Worm (Caenorhabditis elegans) whole organism, L4 larva: ENCODE data around the gene Y73F8A.10.

Experiments used
- D1046.2 ChIP-seq: fragments of 200-800 bp; sonication (Bioruptor generic); IDR thresholded peaks from 2 replicates; pipeline ENCODE4 v1.3.6; 2022; ENCODE audit warnings: missing genetic modification characterization, missing compliant biosample characterization
- T20F7.1 ChIP-seq: fragments of 200-800 bp; sonication (Bioruptor generic); optimal IDR thresholded peaks from 2 replicates; lab custom pipeline; 2018; ENCODE audit warnings: mild to moderate bottlenecking, missing genetic modification characterization, missing compliant biosample characterization
- Y105C5A.15 ChIP-seq: fragments of 200-800 bp; sonication (Bioruptor generic); IDR thresholded peaks from 2 replicates; pipeline ENCODE4 v1.3.6; 2022; ENCODE audit warnings: missing genetic modification characterization, missing compliant biosample characterization
- ceh-28 ChIP-seq: fragments of 150-350 bp; optimal IDR thresholded peaks from 2 replicates; lab custom pipeline; 2014; ENCODE audit warnings: missing biosample characterization, missing genetic modification reagents, missing genetic modification characterization
- ceh-62 ChIP-seq: sonication (generic microtip); optimal IDR thresholded peaks from 2 replicates; lab custom pipeline; 2017; ENCODE audit warnings: missing biosample characterization, missing genetic modification characterization
- daf-16 ChIP-seq, 3 experiments: sonication (generic microtip); optimal IDR thresholded peaks; 2 replicates each; lab custom pipeline; 2016 to 2017; ENCODE audit warnings: missing genetic modification characterization in 3 of 3, missing genetic modification reagents in 3 of 3, mild to moderate bottlenecking in 2 of 3, missing compliant biosample characterization in 2 of 3, missing biosample characterization in 1 of 3, moderate library complexity in 1 of 3
- daf-19 ChIP-seq: fragments of 200-800 bp; sonication (Bioruptor generic); conservative IDR thresholded peaks from 2 replicates; pipeline ENCODE4 v1.3.6; 2022; ENCODE audit warnings: missing genetic modification characterization, missing compliant biosample characterization
- dmd-6 ChIP-seq: fragments of 200-800 bp; sonication (Bioruptor generic); IDR thresholded peaks from 2 replicates; pipeline ENCODE4 v1.3.6; 2022; ENCODE audit warnings: missing genetic modification reagents, missing genetic modification characterization, missing compliant biosample characterization
- dpl-1 ChIP-seq: fragments of 150-350 bp; optimal IDR thresholded peaks from 2 replicates; lab custom pipeline; 2014; ENCODE audit warnings: missing biosample characterization, missing genetic modification reagents, missing genetic modification characterization
- duxl-1 ChIP-seq: sonication (generic microtip); optimal IDR thresholded peaks from 2 replicates; lab custom pipeline; 2016; ENCODE audit warnings: mild to moderate bottlenecking, missing genetic modification characterization, moderate library complexity, missing compliant biosample characterization; ENCODE audit not compliant: poor library complexity
- egl-27 ChIP-seq: sonication (generic microtip); optimal IDR thresholded peaks from 3 replicates; lab custom pipeline; 2017; ENCODE audit warnings: missing biosample characterization, missing genetic modification reagents, missing genetic modification characterization
- egl-43 ChIP-seq: fragments of 200-800 bp; sonication (Bioruptor generic); IDR thresholded peaks from 2 replicates; pipeline ENCODE4 v1.3.6; 2022; ENCODE audit warnings: missing genetic modification reagents, missing genetic modification characterization, missing compliant biosample characterization
- jun-1 ChIP-seq: fragments of 150-350 bp; optimal IDR thresholded peaks from 2 replicates; lab custom pipeline; 2014; ENCODE audit warnings: missing biosample characterization, missing genetic modification reagents, missing genetic modification characterization
- lim-7 ChIP-seq: fragments of 200-800 bp; sonication (Bioruptor generic); IDR thresholded peaks from 2 replicates; pipeline ENCODE4 v1.3.6; 2022; ENCODE audit warnings: missing genetic modification characterization, missing compliant biosample characterization
- lin-1 ChIP-seq: fragments of 200-800 bp; sonication (Bioruptor generic); IDR thresholded peaks from 2 replicates; pipeline ENCODE4 v1.3.6; 2022; ENCODE audit warnings: missing genetic modification reagents, missing genetic modification characterization, missing compliant biosample characterization
- lin-29 ChIP-seq: fragments of 200-800 bp; sonication (Bioruptor generic); IDR thresholded peaks from 2 replicates; pipeline ENCODE4 v1.3.6; 2022; ENCODE audit warnings: missing genetic modification reagents, missing genetic modification characterization, missing compliant biosample characterization
- lir-3 ChIP-seq: sonication (generic microtip); optimal IDR thresholded peaks from 2 replicates; lab custom pipeline; 2016; ENCODE audit warnings: mild to moderate bottlenecking, missing genetic modification characterization, missing compliant biosample characterization
- madf-9 ChIP-seq: fragments of 200-800 bp; sonication (Bioruptor generic); conservative IDR thresholded peaks from 2 replicates; pipeline ENCODE4 v1.3.6; 2022; ENCODE audit warnings: missing genetic modification reagents, missing genetic modification characterization, missing compliant biosample characterization
- mdl-1 ChIP-seq, 2 experiments: fragments of 150-350 bp in 1 of 2; sonication (generic microtip) in 1 of 2; optimal IDR thresholded peaks; 2 replicates each; lab custom pipeline; 2014 to 2017; ENCODE audit warnings: missing biosample characterization in 2 of 2, missing genetic modification characterization in 2 of 2
- mes-2 ChIP-seq: sonication (generic microtip); optimal IDR thresholded peaks from 2 replicates; lab custom pipeline; 2016; ENCODE audit warnings: missing genotype, mild to moderate bottlenecking, missing genetic modification characterization, missing compliant biosample characterization; ENCODE audit not compliant: poor library complexity, severe bottlenecking
- nhr-102 ChIP-seq: sonication (generic microtip); optimal IDR thresholded peaks from 2 replicates; lab custom pipeline; 2016; ENCODE audit warnings: mild to moderate bottlenecking, missing genetic modification characterization, moderate library complexity, missing compliant biosample characterization
- nhr-11 ChIP-seq: fragments of 150-350 bp; optimal IDR thresholded peaks from 2 replicates; lab custom pipeline; 2014; ENCODE audit warnings: missing biosample characterization, missing genetic modification characterization
- nhr-111 ChIP-seq: fragments of 200-800 bp; sonication (Bioruptor generic); optimal IDR thresholded peaks from 2 replicates; lab custom pipeline; 2018; ENCODE audit warnings: mild to moderate bottlenecking, missing genetic modification characterization, missing compliant biosample characterization
- nhr-237 ChIP-seq: sonication (generic microtip); optimal IDR thresholded peaks from 2 replicates; lab custom pipeline; 2017; ENCODE audit warnings: missing biosample characterization, missing genetic modification characterization
- nhr-41 ChIP-seq: fragments of 200-800 bp; sonication (Bioruptor generic); IDR thresholded peaks from 2 replicates; pipeline ENCODE4 v1.3.6; 2022; ENCODE audit warnings: missing genetic modification reagents, missing genetic modification characterization, missing compliant biosample characterization
- nhr-48 ChIP-seq: sonication (generic microtip); optimal IDR thresholded peaks from 2 replicates; lab custom pipeline; 2016; ENCODE audit warnings: mild to moderate bottlenecking, missing genetic modification characterization, missing compliant biosample characterization
- nhr-76 ChIP-seq: fragments of 150-350 bp; optimal IDR thresholded peaks from 2 replicates; lab custom pipeline; 2014; ENCODE audit warnings: missing biosample characterization, missing genetic modification characterization
- nhr-77 ChIP-seq: fragments of 150-350 bp; optimal IDR thresholded peaks from 2 replicates; lab custom pipeline; 2014; ENCODE audit warnings: missing biosample characterization, missing genetic modification characterization
- saeg-2 ChIP-seq: fragments of 200-800 bp; sonication (Bioruptor generic); IDR thresholded peaks from 2 replicates; pipeline ENCODE4 v1.3.6; 2022; ENCODE audit warnings: missing genetic modification reagents, missing genetic modification characterization, missing compliant biosample characterization
- spr-1 ChIP-seq: sonication (generic microtip); optimal IDR thresholded peaks from 2 replicates; lab custom pipeline; 2016; ENCODE audit warnings: mild to moderate bottlenecking, missing genetic modification characterization, missing compliant biosample characterization
- unc-130 ChIP-seq: sonication (generic microtip); optimal IDR thresholded peaks from 2 replicates; lab custom pipeline; 2016; ENCODE audit warnings: missing genetic modification reagents, missing genetic modification characterization, missing compliant biosample characterization
- unc-39 ChIP-seq: sonication (generic microtip); optimal IDR thresholded peaks from 2 replicates; lab custom pipeline; 2017; ENCODE audit warnings: missing biosample characterization, missing genetic modification characterization
- unc-62 ChIP-seq, 3 experiments: fragments of 150-350 bp in 1 of 3; sonication (generic microtip); optimal IDR thresholded peaks in 2 of 3; peaks in 1 of 3; 1 replicate in 1 of 3; 2 replicates in 2 of 3; lab custom pipeline; 2014 to 2017; ENCODE audit warnings: missing biosample characterization in 3 of 3, missing genetic modification characterization in 3 of 3, missing genetic modification reagents in 3 of 3, missing genotype in 1 of 3
- vab-7 ChIP-seq: fragments of 200-800 bp; sonication (Bioruptor generic); IDR thresholded peaks from 2 replicates; pipeline ENCODE4 v1.3.6; 2022; ENCODE audit warnings: missing genetic modification reagents, missing genetic modification characterization, missing compliant biosample characterization
- zag-1 ChIP-seq: fragments of 150-350 bp; optimal IDR thresholded peaks from 2 replicates; lab custom pipeline; 2014; ENCODE audit warnings: missing biosample characterization, missing genetic modification characterization
- ztf-11 ChIP-seq: fragments of 150-350 bp; optimal IDR thresholded peaks from 2 replicates; lab custom pipeline; 2014; ENCODE audit warnings: missing biosample characterization, missing genetic modification characterization
- ztf-7 ChIP-seq: fragments of 150-350 bp; optimal IDR thresholded peaks from 2 replicates; lab custom pipeline; 2014; ENCODE audit warnings: missing biosample characterization, missing genetic modification characterization

The Y73F8A.10 gene

DNA sequence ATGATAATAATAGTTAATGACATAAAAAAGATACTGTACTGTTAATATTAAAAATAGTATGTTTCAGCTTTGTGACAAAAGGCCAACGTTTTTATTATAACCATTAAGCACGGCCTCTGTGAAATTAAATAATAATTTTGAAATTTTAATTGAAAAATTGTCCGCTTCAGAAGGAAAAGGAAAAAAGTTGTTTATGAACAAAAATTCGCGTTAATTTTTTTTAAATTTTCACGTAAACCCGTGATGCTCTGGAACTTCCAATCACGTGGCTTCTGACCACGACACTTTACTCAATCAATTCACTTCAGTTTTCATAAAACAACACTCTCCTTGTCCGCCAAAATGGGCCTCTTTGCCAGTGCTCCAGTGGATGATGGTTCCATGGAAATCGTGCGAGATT, 27.1 kb downstream of the Y73F8A.10 start, which contains the start of gene Y73F8A.15:
TSS of gene Y73F8A.15 (plus strand) at position 301 of the 400 bp plus-strand sequence.
- TF ChIP-seq dmd-6 (no peak), ceh-28 (tag; lab: Kevin White, UChicago) (no peak), egl-27 (tag; lab: Kevin White, UChicago) (no peak)

DNA sequence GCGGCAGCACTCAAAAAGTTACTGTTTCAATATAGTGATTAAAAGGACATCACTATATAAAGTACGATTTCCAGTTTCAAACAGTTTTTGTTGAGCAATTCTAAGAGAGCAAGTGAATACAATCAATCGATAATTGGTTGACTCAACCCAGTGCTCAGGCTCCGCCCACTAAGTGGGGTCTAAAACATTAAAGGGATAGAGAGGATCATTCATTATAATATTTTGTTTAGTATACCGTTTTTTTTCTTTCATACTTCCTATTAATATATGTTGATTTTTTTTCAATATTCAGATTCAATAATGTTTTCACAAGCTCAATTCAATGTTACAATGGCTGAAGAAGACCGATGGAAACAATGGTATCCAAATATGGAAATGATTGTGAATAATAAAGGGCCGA, 29.5 kb downstream of the Y73F8A.10 start, which contains the start of gene tbx-39:
TSS of gene tbx-39 (plus strand) at position 301 of the 400 bp plus-strand sequence.
- no peak for TF ChIP-seq lin-29 (GFP tag; lab: Robert Waterston, UW)
- TF ChIP-seq spr-1 (tag; lab: Kevin White, UChicago): no peak
- TF ChIP-seq nhr-41 (GFP tag; lab: Robert Waterston, UW): no peak
- TF ChIP-seq unc-130 (GFP tag; lab: Kevin White, UChicago): no peak
- no peak for TF ChIP-seq vab-7 (GFP tag; lab: Robert Waterston, UW)
- TF ChIP-seq lim-7 (GFP tag; lab: Robert Waterston, UW): no peak
- no peak for TF ChIP-seq duxl-1
- no peak for TF ChIP-seq nhr-11
- no peak for TF ChIP-seq lir-3
- TF ChIP-seq lin-1 (GFP tag; lab: Robert Waterston, UW): no peak
- TF ChIP-seq Y105C5A.15: no peak
- TF ChIP-seq nhr-76 (tag; lab: Kevin White, UChicago): no peak
- TF ChIP-seq madf-9 (GFP tag; lab: Robert Waterston, UW): no peak
- TF ChIP-seq T20F7.1 (GFP tag; lab: Kevin White, UChicago): no peak
- TF ChIP-seq ceh-62 (tag; lab: Kevin White, UChicago): no peak

DNA sequence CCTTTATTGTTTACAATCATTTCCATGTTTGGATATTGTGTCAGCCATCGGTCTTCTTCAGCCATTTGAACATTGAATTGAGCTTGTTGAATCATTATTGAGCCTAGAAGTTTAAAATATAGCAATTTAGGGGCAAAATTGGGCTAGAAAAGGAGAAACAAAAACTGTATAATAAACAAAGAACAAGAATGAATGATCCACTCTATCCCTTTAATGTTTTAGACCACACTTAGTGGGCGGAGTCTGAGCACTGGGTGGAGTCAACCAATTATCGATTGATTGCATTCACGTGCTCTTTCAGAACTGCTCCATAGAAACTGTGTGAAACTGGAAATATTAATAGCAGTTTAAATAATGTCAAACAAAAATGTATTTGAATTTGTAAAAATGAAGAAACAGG, 34.0 kb downstream of the Y73F8A.10 start, which contains the start of gene tbx-40:
TSS of gene tbx-40 (minus strand) at position 101 of the 400 bp plus-strand sequence.
- TF ChIP-seq duxl-1 (no peak), mes-2 (no peak), mdl-1 (tag; optimal IDR thresholded peaks at IDR 0.05; lab: Kevin White, UChicago) (no peak), unc-62 (GFP tag; optimal IDR thresholded peaks at IDR 0.05 in 1 of 2; lab: Kevin White, UChicago) (no peak), unc-62 (tag; optimal IDR thresholded peaks at IDR 0.05; lab: Kevin White, UChicago) (no peak), spr-1 (tag; lab: Kevin White, UChicago) (no peak), egl-43 (no peak), Y105C5A.15 (no peak), ztf-7 (no peak), nhr-237 (no peak), unc-39 (tag; lab: Kevin White, UChicago) (no peak), D1046.2 (GFP tag; lab: Robert Waterston, UW) (no peak), nhr-77 (tag; lab: Kevin White, UChicago) (no peak), ztf-11 (tag; lab: Kevin White, UChicago) (no peak), nhr-48 (tag; lab: Kevin White, UChicago) (no peak), daf-16 (GFP tag; optimal IDR thresholded peaks at IDR 0.05; lab: Kevin White, UChicago) (no peak), daf-16 (tag; optimal IDR thresholded peaks at IDR 0.05; lab: Kevin White, UChicago) (no peak), ceh-28 (tag; lab: Kevin White, UChicago) (no peak), nhr-41 (GFP tag; lab: Robert Waterston, UW) (no peak), lir-3 (no peak), nhr-111 (GFP tag; lab: Kevin White, UChicago) (no peak)
- TF ChIP-seq, all 104 proteins: peak for 0

DNA sequence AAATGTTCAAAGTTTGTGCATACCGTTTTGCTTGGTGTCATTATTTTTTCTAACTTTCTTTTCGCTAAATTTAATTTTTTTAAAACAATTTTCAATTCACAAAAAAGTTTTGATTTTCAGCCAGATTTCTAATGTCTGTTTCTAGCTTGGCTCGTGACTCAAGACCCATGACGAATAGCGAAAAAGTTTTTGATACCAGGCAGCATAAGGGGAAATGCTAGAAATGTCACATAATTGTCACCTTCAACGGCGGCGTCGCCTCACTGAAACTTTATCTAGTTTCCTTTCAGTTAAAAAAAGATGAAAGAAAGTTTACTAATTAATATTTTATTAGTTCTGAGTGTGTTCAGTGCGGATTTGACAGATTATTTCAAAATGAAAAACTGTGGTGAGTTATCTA, 42.6 kb downstream of the Y73F8A.10 start, which contains the start of gene irld-59:
TSS of gene irld-59 (plus strand) at position 301 of the 400 bp plus-strand sequence.
- TF ChIP-seq nhr-102 (tag; lab: Kevin White, UChicago) (no peak), lin-1 (GFP tag; lab: Robert Waterston, UW) (no peak), saeg-2 (GFP tag; lab: Robert Waterston, UW) (no peak), unc-62 (GFP tag; optimal IDR thresholded peaks at IDR 0.05 in 1 of 2; lab: Kevin White, UChicago) (peak in 1 of 2 experiments; percentile 7), unc-62 (tag; optimal IDR thresholded peaks at IDR 0.05; lab: Kevin White, UChicago) (no peak), dpl-1 (GFP tag; lab: Kevin White, UChicago) (no peak), jun-1 (no peak), zag-1 (tag; lab: Kevin White, UChicago) (no peak), daf-19 (GFP tag; lab: Robert Waterston, UW) (no peak)
